Worm (Caenorhabditis elegans) whole organism, L2 larva: Measurements from ENCODE around the gene ttc-39B.

ENCODE experiments used
- F13H6.1 ChIP-seq: sonication (generic microtip); optimal IDR thresholded peaks from 2 replicates; lab custom pipeline; 2016; ENCODE audit warnings: missing genetic modification characterization, missing compliant biosample characterization
- blmp-1 ChIP-seq: sonication (generic microtip); optimal IDR thresholded peaks from 2 replicates; lab custom pipeline; 2017; ENCODE audit warnings: missing genetic modification characterization, mild to moderate bottlenecking, missing compliant biosample characterization, antibody characterized with exemption, moderate library complexity; ENCODE audit not compliant: insufficient read depth
- ceh-82 ChIP-seq: fragments of 150-350 bp; optimal IDR thresholded peaks from 2 replicates; lab custom pipeline; 2014; ENCODE audit warnings: missing biosample characterization, missing genetic modification characterization
- dmd-4 ChIP-seq: sonication (generic microtip); optimal IDR thresholded peaks from 2 replicates; lab custom pipeline; 2017; ENCODE audit warnings: missing biosample characterization, missing genetic modification characterization
- lin-13 ChIP-seq: fragments of 150-350 bp; optimal IDR thresholded peaks from 2 replicates; lab custom pipeline; 2014; ENCODE audit warnings: missing biosample characterization, missing genetic modification reagents, missing genetic modification characterization
- mdl-1 ChIP-seq, 2 experiments: fragments of 150-350 bp in 1 of 2; sonication (generic microtip) in 1 of 2; optimal IDR thresholded peaks; 2 replicates each; lab custom pipeline; 2017; ENCODE audit warnings: missing biosample characterization in 2 of 2, missing genetic modification characterization in 2 of 2
- nhr-10 ChIP-seq: sonication (generic microtip); optimal IDR thresholded peaks from 2 replicates; lab custom pipeline; 2017; ENCODE audit warnings: missing biosample characterization, missing genetic modification characterization
- sma-9 ChIP-seq, 2 experiments: fragments of 150-350 bp in 1 of 2; sonication (generic microtip) in 1 of 2; optimal IDR thresholded peaks; 2 replicates each; lab custom pipeline; 2014 to 2016; ENCODE audit warnings: missing genetic modification characterization in 2 of 2, mild to moderate bottlenecking in 1 of 2, missing biosample characterization in 1 of 2, missing compliant biosample characterization in 1 of 2, missing genetic modification reagents in 1 of 2, moderate library complexity in 1 of 2
- snpc-4 ChIP-seq: fragments of 150-350 bp; optimal IDR thresholded peaks from 2 replicates; lab custom pipeline; 2014; ENCODE audit warnings: missing biosample characterization, missing genetic modification characterization
- ztf-11 ChIP-seq: sonication (generic microtip); optimal IDR thresholded peaks from 2 replicates; lab custom pipeline; 2017; ENCODE audit warnings: missing biosample characterization, missing genetic modification characterization
- ztf-4 ChIP-seq: fragments of 150-350 bp; optimal IDR thresholded peaks from 2 replicates; lab custom pipeline; 2014; ENCODE audit warnings: missing biosample characterization, missing genetic modification characterization

DNA sequence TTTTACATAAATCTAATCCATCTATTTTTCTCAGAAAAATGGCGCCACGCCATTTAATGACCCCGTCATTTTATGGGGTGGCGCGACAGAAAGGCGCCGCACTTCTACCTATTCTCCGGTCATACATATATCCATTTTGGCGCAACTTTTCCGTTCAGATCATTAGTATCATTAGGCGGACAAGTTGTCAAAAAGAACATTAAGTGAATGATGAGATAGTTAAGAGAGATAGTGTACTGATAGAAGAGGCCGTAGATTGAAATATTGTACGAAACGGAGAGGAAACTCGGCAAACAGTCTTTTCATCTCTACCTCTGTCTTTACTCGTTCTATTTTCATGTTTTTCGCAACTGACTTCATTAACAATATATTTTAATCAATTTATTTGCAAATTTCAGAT is 9.7 kb downstream of the ttc-39B start, which contains the start of gene sma-6:
- TF ChIP-seq ztf-11 (tag; lab: Kevin White, UChicago) (no peak), blmp-1 (tag; lab: Kevin White, UChicago) (no peak), sma-9 (GFP tag; optimal IDR thresholded peaks at IDR 0.05; lab: Kevin White, UChicago) (no peak), sma-9 (tag; optimal IDR thresholded peaks at IDR 0.05; lab: Kevin White, UChicago) (no peak), nhr-10 (tag; lab: Kevin White, UChicago) (no peak), dmd-4 (tag; lab: Kevin White, UChicago) (no peak), lin-13 (GFP tag; lab: Kevin White, UChicago) (no peak), mdl-1 (tag; optimal IDR thresholded peaks at IDR 0.05; lab: Kevin White, UChicago) (no peak), ztf-4 (no peak), ceh-82 (no peak), snpc-4 (tag; lab: Kevin White, UChicago) (no peak), F13H6.1 (tag; lab: Kevin White, UChicago) (no peak)
